Worm (Caenorhabditis elegans) whole organism, late embryonic: ENCODE measurements around the gene EEED8.4.

Experiments used
- C08G9.2 ChIP-seq: sonication (generic microtip); optimal IDR thresholded peaks from 2 replicates; lab custom pipeline; 2016; ENCODE audit warnings: mild to moderate bottlenecking, missing genetic modification characterization, moderate library complexity, missing compliant biosample characterization
- K02D7.2 ChIP-seq: sonication (generic microtip); optimal IDR thresholded peaks from 2 replicates; lab custom pipeline; 2017; ENCODE audit warnings: mild to moderate bottlenecking, missing genetic modification characterization, missing compliant biosample characterization
- T23F11.4 ChIP-seq: fragments of 200-800 bp; sonication (Bioruptor generic); optimal IDR thresholded peaks from 2 replicates; lab custom pipeline; 2018; ENCODE audit warnings: mild to moderate bottlenecking, missing genetic modification characterization, missing compliant biosample characterization
- ceh-14 ChIP-seq: sonication (generic microtip); optimal IDR thresholded peaks from 2 replicates; lab custom pipeline; 2016; ENCODE audit warnings: missing genotype, missing genetic modification characterization, missing compliant biosample characterization
- ceh-30 ChIP-seq: fragments of 150-350 bp; optimal IDR thresholded peaks from 2 replicates; lab custom pipeline; 2014; ENCODE audit warnings: missing biosample characterization, missing genetic modification characterization
- ceh-34 ChIP-seq: sonication (generic microtip); optimal IDR thresholded peaks from 2 replicates; lab custom pipeline; 2016; ENCODE audit warnings: mild to moderate bottlenecking, missing genetic modification characterization, missing compliant biosample characterization
- ceh-48 ChIP-seq: sonication (generic microtip); optimal IDR thresholded peaks from 2 replicates; lab custom pipeline; 2016; ENCODE audit warnings: missing genetic modification characterization, inconsistent platforms, missing compliant biosample characterization
- che-1 ChIP-seq: sonication (generic microtip); optimal IDR thresholded peaks from 2 replicates; lab custom pipeline; 2016; ENCODE audit warnings: mild to moderate bottlenecking, missing genetic modification characterization, missing compliant biosample characterization
- dmd-4 ChIP-seq: sonication (generic microtip); optimal IDR thresholded peaks from 2 replicates; lab custom pipeline; 2016; ENCODE audit warnings: borderline replicate concordance, missing genetic modification characterization, missing compliant biosample characterization
- dve-1 ChIP-seq: sonication (generic microtip); optimal IDR thresholded peaks from 2 replicates; lab custom pipeline; 2017; ENCODE audit warnings: antibody characterized with exemption, mild to moderate bottlenecking, missing genetic modification characterization, missing compliant biosample characterization
- elt-2 ChIP-seq: sonication (generic microtip); optimal IDR thresholded peaks from 2 replicates; lab custom pipeline; 2016; ENCODE audit warnings: missing genetic modification reagents, missing genetic modification characterization, missing compliant biosample characterization
- ets-4 ChIP-seq: sonication (generic microtip); optimal IDR thresholded peaks from 2 replicates; lab custom pipeline; 2016; ENCODE audit warnings: missing genetic modification characterization, missing compliant biosample characterization
- eyg-1 ChIP-seq: sonication (generic microtip); optimal IDR thresholded peaks from 2 replicates; lab custom pipeline; 2016; ENCODE audit warnings: missing genotype, missing genetic modification characterization, missing compliant biosample characterization
- fkh-10 ChIP-seq: fragments of 150-350 bp; optimal IDR thresholded peaks from 2 replicates; lab custom pipeline; 2014; ENCODE audit warnings: missing biosample characterization, missing genetic modification reagents, missing genetic modification characterization
- hlh-30 ChIP-seq: sonication (generic microtip); optimal IDR thresholded peaks from 2 replicates; lab custom pipeline; 2017; ENCODE audit warnings: antibody characterized with exemption, missing genetic modification characterization, missing compliant biosample characterization; ENCODE audit not compliant: insufficient read depth
- hlh-6 ChIP-seq: sonication (generic microtip); optimal IDR thresholded peaks from 2 replicates; lab custom pipeline; 2016; ENCODE audit warnings: missing genotype, missing genetic modification characterization, missing compliant biosample characterization
- lin-11 ChIP-seq: fragments of 200-800 bp; sonication (Bioruptor generic); optimal IDR thresholded peaks from 2 replicates; lab custom pipeline; 2018; ENCODE audit warnings: mild to moderate bottlenecking, missing genetic modification characterization, missing compliant biosample characterization
- madf-2 ChIP-seq: sonication (generic microtip); optimal IDR thresholded peaks from 2 replicates; lab custom pipeline; 2017; ENCODE audit warnings: missing genetic modification characterization, missing compliant biosample characterization
- nfya-1 ChIP-seq: sonication (generic microtip); optimal IDR thresholded peaks from 2 replicates; lab custom pipeline; 2017; ENCODE audit warnings: missing genetic modification characterization, mild to moderate bottlenecking, missing compliant biosample characterization, antibody characterized with exemption, moderate library complexity
- nhr-11 ChIP-seq: fragments of 150-350 bp; optimal IDR thresholded peaks from 2 replicates; lab custom pipeline; 2014; ENCODE audit warnings: missing biosample characterization, missing genetic modification characterization
- pag-3 ChIP-seq: sonication (generic microtip); optimal IDR thresholded peaks from 2 replicates; lab custom pipeline; 2016; ENCODE audit warnings: missing compliant biosample characterization, missing genetic modification characterization, borderline replicate concordance
- pat-9 ChIP-seq: fragments of 200-800 bp; sonication (Bioruptor generic); optimal IDR thresholded peaks from 2 replicates; lab custom pipeline; 2018; ENCODE audit warnings: mild to moderate bottlenecking, missing genetic modification characterization, moderate library complexity, missing compliant biosample characterization
- pax-1 ChIP-seq: fragments of 150-350 bp; optimal IDR thresholded peaks from 2 replicates; lab custom pipeline; 2014; ENCODE audit warnings: missing biosample characterization, missing genetic modification characterization
- pha-2 ChIP-seq: sonication (generic microtip); optimal IDR thresholded peaks from 2 replicates; lab custom pipeline; 2017; ENCODE audit warnings: mild to moderate bottlenecking, missing genetic modification characterization, missing compliant biosample characterization
- pros-1 ChIP-seq: fragments of 150-350 bp; optimal IDR thresholded peaks from 2 replicates; lab custom pipeline; 2014; ENCODE audit warnings: missing biosample characterization, missing genetic modification reagents, missing genetic modification characterization
- ref-2 ChIP-seq: sonication (generic microtip); optimal IDR thresholded peaks from 2 replicates; lab custom pipeline; 2016; ENCODE audit warnings: missing genetic modification characterization, missing compliant biosample characterization
- tbx-2 ChIP-seq: sonication (generic microtip); optimal IDR thresholded peaks from 2 replicates; lab custom pipeline; 2016; ENCODE audit warnings: missing genetic modification characterization, missing compliant biosample characterization
- tbx-7 ChIP-seq: sonication (generic microtip); optimal IDR thresholded peaks from 2 replicates; lab custom pipeline; 2016; ENCODE audit warnings: missing genotype, missing genetic modification characterization, missing compliant biosample characterization
- ttx-3 ChIP-seq: sonication (generic microtip); optimal IDR thresholded peaks from 2 replicates; lab custom pipeline; 2016; ENCODE audit warnings: missing genetic modification reagents, missing genetic modification characterization, missing compliant biosample characterization
- unc-3 ChIP-seq, 2 experiments: fragments of 200-800 bp in 1 of 2; sonication (Bioruptor generic) in 1 of 2; sonication (generic microtip) in 1 of 2; conservative IDR thresholded peaks in 1 of 2; optimal IDR thresholded peaks in 1 of 2; 2 replicates each; pipeline versions ENCODE4 v1.3.6 to Lab custom; 2016 to 2022; ENCODE audit warnings: missing compliant biosample characterization in 2 of 2, missing genetic modification characterization in 2 of 2, missing genetic modification reagents in 1 of 2
- unc-42 ChIP-seq: sonication (generic microtip); optimal IDR thresholded peaks from 2 replicates; lab custom pipeline; 2016; ENCODE audit warnings: missing genotype, missing genetic modification characterization, missing compliant biosample characterization
- unc-55 ChIP-seq: sonication (generic microtip); optimal IDR thresholded peaks from 2 replicates; lab custom pipeline; 2017; ENCODE audit warnings: missing biosample characterization, missing genetic modification reagents, missing genetic modification characterization
- unc-86 ChIP-seq: sonication (generic microtip); optimal IDR thresholded peaks from 2 replicates; lab custom pipeline; 2016; ENCODE audit warnings: missing genetic modification characterization, missing compliant biosample characterization
- zip-5 ChIP-seq: sonication (generic microtip); optimal IDR thresholded peaks from 2 replicates; lab custom pipeline; 2016; ENCODE audit warnings: missing genetic modification characterization, missing compliant biosample characterization

EEED8.4 gene

DNA sequence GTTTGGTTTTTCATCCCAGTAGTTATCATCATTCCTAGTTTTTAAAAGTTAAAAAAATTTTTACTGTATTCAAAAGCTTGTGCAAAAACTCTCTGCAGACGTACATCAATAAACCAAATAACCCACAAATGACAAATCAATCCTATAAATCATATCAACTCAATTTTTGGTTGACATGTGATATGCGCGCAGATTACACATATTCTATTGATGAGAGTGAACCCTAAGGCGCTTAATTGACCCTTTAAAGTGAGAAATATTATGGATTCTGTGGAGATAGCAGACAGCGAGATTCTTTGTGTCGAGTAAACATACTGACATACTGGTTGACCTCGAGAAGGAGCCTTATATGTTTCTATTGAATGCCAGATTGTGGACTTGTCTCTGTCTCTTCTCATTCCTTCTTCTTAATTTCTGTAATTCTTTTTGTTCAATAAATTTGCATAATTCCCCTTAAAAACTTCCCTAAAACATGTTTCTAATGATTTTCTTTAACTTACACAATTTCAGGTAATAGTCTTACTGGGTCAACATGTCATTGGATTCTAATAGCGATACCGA is 7.2 kb downstream of the EEED8.4 start, which contains the start of gene EEED8.2:
TSS of gene EEED8.2 (plus strand) at position 511 of the 561 bp plus-strand sequence.
- TF ChIP-seq zip-5 (no peak), unc-86 (no peak), ceh-14 (tag; lab: Kevin White, UChicago) (no peak), ceh-34 (tag; lab: Kevin White, UChicago) (no peak), fkh-10 (GFP tag; lab: Kevin White, UChicago) (no peak), pha-2 (tag; lab: Kevin White, UChicago) (no peak), C08G9.2 (tag; lab: Kevin White, UChicago) (no peak), eyg-1 (tag; lab: Kevin White, UChicago) (no peak), ceh-30 (tag; lab: Kevin White, UChicago) (no peak), che-1 (tag; lab: Kevin White, UChicago) (no peak), pat-9 (tag; lab: Kevin White, UChicago) (no peak), tbx-2 (tag; lab: Kevin White, UChicago) (peak; percentile 3), hlh-30 (tag; lab: Kevin White, UChicago) (peak; percentile 24), ceh-48 (no peak), unc-55 (GFP tag; lab: Kevin White, UChicago) (peak; percentile 39), ref-2 (tag; lab: Kevin White, UChicago) (no peak), tbx-7 (tag; lab: Kevin White, UChicago) (no peak), hlh-6 (no peak), pros-1 (tag; lab: Kevin White, UChicago) (no peak), ets-4 (no peak), nfya-1 (no peak), dmd-4 (tag; lab: Kevin White, UChicago) (no peak)
- TF ChIP-seq, all 69 proteins: peak for 3

DNA sequence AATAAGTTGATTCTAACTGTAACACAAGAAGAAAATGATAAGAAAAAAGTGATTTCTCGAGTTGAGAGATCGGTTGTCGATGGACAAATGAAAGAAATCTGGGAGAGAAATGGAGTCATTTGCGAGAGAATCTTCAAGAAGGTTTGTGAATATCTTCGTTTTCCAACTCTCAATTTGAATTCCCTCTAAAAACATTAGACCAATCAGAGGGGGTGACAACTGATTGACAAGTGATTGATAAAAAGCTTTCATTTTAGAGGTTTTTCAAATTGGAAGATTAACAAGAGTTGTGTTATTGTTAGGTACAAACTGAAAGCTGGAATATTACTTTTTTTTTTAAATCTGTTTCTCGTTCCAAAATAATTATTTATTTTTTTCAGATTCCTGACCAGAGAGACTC is 8.8 kb downstream of the EEED8.4 start:
- TF ChIP-seq pros-1 (tag; lab: Kevin White, UChicago): no peak
- TF ChIP-seq unc-55 (GFP tag; lab: Kevin White, UChicago): peak; percentile 90

DNA sequence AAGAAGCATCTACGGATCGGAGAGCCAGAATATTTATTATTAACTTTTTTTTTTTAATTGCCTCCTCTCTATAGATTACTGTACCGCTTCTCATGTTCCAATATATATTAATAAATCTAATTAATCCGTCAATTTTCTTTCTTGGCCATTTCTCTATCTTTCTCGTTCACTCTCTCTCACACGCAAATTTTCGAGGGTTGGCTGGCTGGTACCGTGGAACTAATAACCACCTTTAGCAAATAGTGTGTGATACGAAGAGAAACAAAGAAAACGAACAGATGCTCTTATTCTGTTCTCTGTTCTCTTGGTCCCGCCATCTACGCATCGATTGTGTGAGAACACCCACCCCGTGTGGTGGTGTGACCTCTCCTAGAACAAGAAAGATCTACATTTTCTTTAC is 9.2 kb downstream of the EEED8.4 start:
- TF ChIP-seq nhr-11 (tag; lab: Kevin White, UChicago) (no peak), ref-2 (tag; lab: Kevin White, UChicago) (peak; percentile 8), unc-42 (peak; percentile 54), pag-3 (tag; lab: Kevin White, UChicago) (no peak), ceh-48 (peak; percentile 36), madf-2 (tag; lab: Kevin White, UChicago) (no peak), K02D7.2 (tag; lab: Kevin White, UChicago) (no peak), elt-2 (peak; percentile 42), nfya-1 (peak; percentile 40), pax-1 (no peak), che-1 (tag; lab: Kevin White, UChicago) (no peak), unc-3 (GFP tag; conservative IDR thresholded peaks at IDR 0.05; lab: Robert Waterston, UW) (no peak), unc-3 (tag; optimal IDR thresholded peaks at IDR 0.05; lab: Kevin White, UChicago) (no peak)

DNA sequence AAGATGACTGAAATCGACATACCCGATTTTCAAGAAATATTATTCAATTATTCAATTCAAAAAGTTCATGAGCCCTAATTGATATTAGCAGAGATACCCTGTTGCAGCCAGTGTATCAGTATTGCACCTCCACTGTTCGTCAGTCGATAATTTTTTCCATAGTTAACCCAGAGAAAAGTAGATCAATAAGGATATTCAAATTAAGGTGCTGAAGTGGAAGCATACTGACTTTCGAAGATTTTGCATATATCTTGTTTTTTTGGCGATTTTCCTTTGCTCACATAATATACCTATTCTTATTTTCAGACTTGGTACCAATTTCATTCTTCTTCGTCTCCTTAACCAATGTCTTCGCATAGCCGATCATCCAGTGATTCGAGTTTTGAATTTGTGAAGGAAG is 9.8 kb downstream of the EEED8.4 start, which contains the start of gene EEED8.15:
TSS of gene EEED8.15 (plus strand) at position 301 of the 400 bp plus-strand sequence.
- TF ChIP-seq dmd-4 (tag; lab: Kevin White, UChicago) (no peak), ttx-3 (tag; lab: Kevin White, UChicago) (no peak), dve-1 (tag; lab: Kevin White, UChicago) (no peak), lin-11 (tag; lab: Kevin White, UChicago) (no peak), ceh-14 (tag; lab: Kevin White, UChicago) (no peak), zip-5 (no peak), K02D7.2 (tag; lab: Kevin White, UChicago) (no peak), T23F11.4 (GFP tag; lab: Kevin White, UChicago) (no peak)
